Worm (Caenorhabditis elegans): ENCODE data around the gene ulp-1.

- TF ChIP-seq snpc-4 (tag; optimal IDR thresholded peaks at IDR 0.05) (no peak), elt-3 (tag; optimal IDR thresholded peaks at IDR 0.05) (no peak), hlh-1 (tag; optimal IDR thresholded peaks at IDR 0.05) (no peak)
Measured at ce11 chrIII:5217511-5217910, 47.9 kb upstream of the ulp-1 start, which contains the start of gene cutl-19.

All from whole organism, mixed stage, embryonic.